Fruit fly (Drosophila melanogaster) whole organism, embryonic: ENCODE measurements around the gene CG43127.

Source experiments
- C15 ChIP-seq: fragments of 200-800 bp; sonication (Bioruptor generic); IDR thresholded peaks from 3 replicates; pipeline ENCODE4 v1.3.6; 2022; ENCODE audit warnings: missing biosample characterization, missing genetic modification characterization
- CG10321 ChIP-seq: fragments of 200-800 bp; sonication (Bioruptor generic); IDR thresholded peaks from 2 replicates; pipeline ENCODE4 v1.3.6; 2022; ENCODE audit warnings: missing biosample characterization, missing genetic modification characterization
- CG11093 ChIP-seq: fragments of 200-800 bp; sonication (Bioruptor generic); IDR thresholded peaks from 3 replicates; pipeline ENCODE4 v1.3.6; 2022; ENCODE audit warnings: missing biosample characterization, missing genetic modification characterization
- CG11560 ChIP-seq: fragments of 200-800 bp; sonication (Bioruptor generic); IDR thresholded peaks from 3 replicates; pipeline ENCODE4 v1.3.6; 2022; ENCODE audit warnings: missing biosample characterization, missing genetic modification characterization
- CG12071 ChIP-seq: fragments of 200-800 bp; sonication (Bioruptor generic); optimal IDR thresholded peaks from 3 replicates; lab custom pipeline; 2018; ENCODE audit warnings: missing biosample characterization, mild to moderate bottlenecking, missing genetic modification characterization
- CG12104 ChIP-seq: fragments of 200-800 bp; sonication (Bioruptor generic); optimal IDR thresholded peaks from 3 replicates; lab custom pipeline; 2016; ENCODE audit warnings: missing biosample characterization, missing genetic modification characterization
- CG12236 ChIP-seq: fragments of 200-800 bp; sonication (Bioruptor generic); optimal IDR thresholded peaks from 2 replicates; lab custom pipeline; 2016; ENCODE audit warnings: missing biosample characterization, missing genetic modification characterization
- CG13123 ChIP-seq: fragments of 200-800 bp; sonication (Bioruptor generic); optimal IDR thresholded peaks from 2 replicates; lab custom pipeline; 2016; ENCODE audit warnings: missing biosample characterization, missing genetic modification characterization
- CG15269 ChIP-seq: fragments of 200-800 bp; sonication (Bioruptor generic); optimal IDR thresholded peaks from 2 replicates; lab custom pipeline; 2018; ENCODE audit warnings: missing biosample characterization, mild to moderate bottlenecking, missing genetic modification characterization, moderate library complexity
- CG17385 ChIP-seq: fragments of 200-800 bp; sonication (Bioruptor generic); optimal IDR thresholded peaks from 3 replicates; lab custom pipeline; 2018; ENCODE audit warnings: missing biosample characterization, mild to moderate bottlenecking, missing genetic modification characterization
- CG2199 ChIP-seq: fragments of 200-800 bp; sonication (Bioruptor generic); IDR thresholded peaks from 3 replicates; pipeline ENCODE4 v1.3.6; 2022; ENCODE audit warnings: missing biosample characterization, missing genetic modification characterization
- CG4424 ChIP-seq: fragments of 200-800 bp; sonication (Bioruptor generic); optimal IDR thresholded peaks from 3 replicates; lab custom pipeline; 2016; ENCODE audit warnings: missing biosample characterization, missing genetic modification characterization
- CG5245 ChIP-seq: fragments of 200-800 bp; sonication (Bioruptor generic); optimal IDR thresholded peaks from 3 replicates; lab custom pipeline; 2016; ENCODE audit warnings: missing biosample characterization, missing genetic modification characterization
- CG7786 ChIP-seq: fragments of 200-800 bp; sonication (Bioruptor generic); optimal IDR thresholded peaks from 2 replicates; lab custom pipeline; 2016; ENCODE audit warnings: missing biosample characterization, missing genetic modification characterization
- CG8359 ChIP-seq: fragments of 200-800 bp; sonication (Bioruptor generic); optimal IDR thresholded peaks from 2 replicates; lab custom pipeline; 2017; ENCODE audit warnings: missing biosample characterization, mild to moderate bottlenecking, missing genetic modification characterization, borderline replicate concordance
- Dip2 ChIP-seq: fragments of 200-800 bp; sonication (Bioruptor generic); IDR thresholded peaks from 2 replicates; pipeline ENCODE4 v1.3.6; 2022; ENCODE audit warnings: missing biosample characterization, missing genetic modification characterization
- Drgx ChIP-seq: fragments of 200-800 bp; sonication (Bioruptor generic); IDR thresholded peaks from 2 replicates; pipeline ENCODE4 v1.3.6; 2022; ENCODE audit warnings: missing biosample characterization, missing genetic modification characterization
- Ets97D ChIP-seq: fragments of 200-800 bp; sonication (Bioruptor generic); optimal IDR thresholded peaks from 3 replicates; lab custom pipeline; 2016; ENCODE audit warnings: missing biosample characterization, missing genetic modification characterization
- Fer3 ChIP-seq: fragments of 200-800 bp; sonication (Bioruptor generic); optimal IDR thresholded peaks from 2 replicates; lab custom pipeline; 2018; ENCODE audit warnings: missing biosample characterization, mild to moderate bottlenecking, missing genetic modification characterization, moderate library complexity
- GATAe ChIP-seq: fragments of 200-800 bp; sonication (Bioruptor generic); conservative IDR thresholded peaks from 2 replicates; pipeline ENCODE4 v1.3.6; 2022; ENCODE audit warnings: missing biosample characterization, missing genetic modification characterization
- HLH3B ChIP-seq: fragments of 200-800 bp; sonication (Bioruptor generic); IDR thresholded peaks from 2 replicates; pipeline ENCODE4 v1.3.6; 2022; ENCODE audit warnings: missing biosample characterization, missing genetic modification characterization
- Lhr ChIP-seq: fragments of 200-800 bp; sonication (Bioruptor generic); optimal IDR thresholded peaks from 3 replicates; lab custom pipeline; 2017; ENCODE audit warnings: mild to moderate bottlenecking, missing biosample characterization, missing genetic modification reagents, missing genetic modification characterization
- Lim3 ChIP-seq: fragments of 200-800 bp; sonication (Bioruptor generic); IDR thresholded peaks from 2 replicates; pipeline ENCODE4 v1.3.6; 2022; ENCODE audit warnings: missing biosample characterization, missing genetic modification characterization
- Lpt ChIP-seq: fragments of >200 bp; optimal IDR thresholded peaks from 2 replicates; lab custom pipeline; 2018; ENCODE audit warnings: missing biosample characterization, missing genetic modification characterization
- MBD-R2 ChIP-seq: fragments of 200-800 bp; sonication (Bioruptor generic); IDR thresholded peaks from 2 replicates; pipeline ENCODE4 v1.3.6; 2022; ENCODE audit warnings: missing biosample characterization, missing genetic modification characterization
- Max ChIP-seq: fragments of 200-800 bp; sonication (Bioruptor generic); optimal IDR thresholded peaks from 2 replicates; lab custom pipeline; 2016; ENCODE audit warnings: missing biosample characterization, mild to moderate bottlenecking, missing genetic modification characterization
- Meics ChIP-seq: fragments of 200-800 bp; sonication (Bioruptor generic); optimal IDR thresholded peaks from 2 replicates; lab custom pipeline; 2017; ENCODE audit warnings: missing biosample characterization, mild to moderate bottlenecking, missing genetic modification characterization
- Poxn ChIP-seq: fragments of 200-800 bp; sonication (Bioruptor generic); IDR thresholded peaks from 2 replicates; pipeline ENCODE4 v1.3.6; 2022; ENCODE audit warnings: missing biosample characterization, missing genetic modification characterization
- Side ChIP-seq: fragments of 200-800 bp; sonication (Bioruptor generic); optimal IDR thresholded peaks from 2 replicates; lab custom pipeline; 2016; ENCODE audit warnings: missing biosample characterization, missing genetic modification characterization
- Six4 ChIP-seq: fragments of 200-800 bp; sonication (Bioruptor generic); optimal IDR thresholded peaks from 2 replicates; lab custom pipeline; 2016; ENCODE audit warnings: missing biosample characterization, missing genetic modification characterization
- bcd ChIP-seq: fragments of 200-800 bp; sonication (Bioruptor generic); optimal IDR thresholded peaks from 2 replicates; lab custom pipeline; 2017; ENCODE audit warnings: missing biosample characterization, mild to moderate bottlenecking, missing genetic modification characterization
- btn ChIP-seq: fragments of 200-800 bp; sonication (Bioruptor generic); optimal IDR thresholded peaks from 2 replicates; lab custom pipeline; 2016; ENCODE audit warnings: missing biosample characterization, missing genetic modification characterization
- chm ChIP-seq: fragments of 200-800 bp; sonication (Bioruptor generic); IDR thresholded peaks from 2 replicates; pipeline ENCODE4 v1.3.6; 2022; ENCODE audit warnings: missing biosample characterization, missing genetic modification characterization
- crc ChIP-seq: fragments of 200-800 bp; sonication (Bioruptor generic); optimal IDR thresholded peaks from 2 replicates; lab custom pipeline; 2016; ENCODE audit warnings: missing biosample characterization, missing genetic modification characterization
- danr ChIP-seq: fragments of 200-800 bp; sonication (Bioruptor generic); IDR thresholded peaks from 2 replicates; pipeline ENCODE4 v1.3.6; 2022; ENCODE audit warnings: missing biosample characterization, missing genetic modification characterization
- dati ChIP-seq: fragments of 200-800 bp; sonication (Bioruptor generic); IDR thresholded peaks from 2 replicates; pipeline ENCODE4 v1.3.6; 2022; ENCODE audit warnings: missing biosample characterization, missing genetic modification characterization
- ewg ChIP-seq: fragments of 200-800 bp; sonication (Bioruptor generic); optimal IDR thresholded peaks from 3 replicates; lab custom pipeline; 2017; ENCODE audit warnings: mild to moderate bottlenecking, missing biosample characterization, missing genetic modification reagents, missing genetic modification characterization
- gce ChIP-seq: fragments of 200-800 bp; sonication (Bioruptor generic); IDR thresholded peaks from 3 replicates; pipeline ENCODE4 v1.3.6; 2022; ENCODE audit warnings: missing biosample characterization, missing genetic modification characterization
- ind ChIP-seq: fragments of 200-800 bp; sonication (Bioruptor generic); optimal IDR thresholded peaks from 3 replicates; lab custom pipeline; 2016; ENCODE audit warnings: missing biosample characterization, missing genetic modification characterization
- lab ChIP-seq: fragments of 200-800 bp; sonication (Bioruptor generic); optimal IDR thresholded peaks from 3 replicates; lab custom pipeline; 2017; ENCODE audit warnings: missing biosample characterization, missing genetic modification characterization, mild to moderate bottlenecking, moderate library complexity, missing genetic modification reagents
- onecut ChIP-seq: fragments of 200-800 bp; sonication (Bioruptor generic); IDR thresholded peaks from 2 replicates; pipeline ENCODE4 v1.3.6; 2022; ENCODE audit warnings: missing biosample characterization, missing genetic modification characterization
- org-1 ChIP-seq: fragments of 200-800 bp; sonication (Bioruptor generic); optimal IDR thresholded peaks from 2 replicates; lab custom pipeline; 2017; ENCODE audit warnings: missing biosample characterization, missing genetic modification characterization
- p53 ChIP-seq: fragments of 200-800 bp; sonication (Bioruptor generic); optimal IDR thresholded peaks from 2 replicates; lab custom pipeline; 2016; ENCODE audit warnings: missing biosample characterization, missing genetic modification characterization
- run ChIP-seq: fragments of 200-800 bp; sonication (Bioruptor generic); optimal IDR thresholded peaks from 3 replicates; lab custom pipeline; 2018; ENCODE audit warnings: missing biosample characterization, mild to moderate bottlenecking, missing genetic modification characterization
- salm ChIP-seq: fragments of 200-800 bp; sonication (Bioruptor generic); optimal IDR thresholded peaks from 2 replicates; lab custom pipeline; 2018; ENCODE audit warnings: missing biosample characterization, mild to moderate bottlenecking, missing genetic modification characterization
- sens ChIP-seq: fragments of 200-800 bp; sonication (Bioruptor generic); peaks from one replicate; lab custom pipeline; 2016; ENCODE audit warnings: missing biosample characterization, missing genetic modification characterization
- sisA ChIP-seq: fragments of 200-800 bp; sonication (Bioruptor generic); IDR thresholded peaks from 2 replicates; pipeline ENCODE4 v1.3.6; 2022; ENCODE audit warnings: missing biosample characterization, missing genetic modification characterization
- trem ChIP-seq: fragments of 200-800 bp; optimal IDR thresholded peaks from 3 replicates; lab custom pipeline; 2019; ENCODE audit warnings: missing biosample characterization, mild to moderate bottlenecking, missing genetic modification characterization, moderate library complexity
- tup ChIP-seq: fragments of 200-800 bp; sonication (Bioruptor generic); optimal IDR thresholded peaks from 2 replicates; lab custom pipeline; 2016; ENCODE audit warnings: missing biosample characterization, mild to moderate bottlenecking, missing genetic modification characterization, moderate library complexity
- vnd ChIP-seq: fragments of 200-800 bp; sonication (Bioruptor generic); IDR thresholded peaks from 3 replicates; pipeline ENCODE4 v1.3.6; 2022; ENCODE audit warnings: missing biosample characterization, missing genetic modification characterization; ENCODE audit not compliant: partially characterized antibody
- zf30C ChIP-seq: fragments of 200-800 bp; sonication (Bioruptor generic); optimal IDR thresholded peaks from 3 replicates; lab custom pipeline; 2018; ENCODE audit warnings: missing biosample characterization, mild to moderate bottlenecking, missing genetic modification characterization

The CG43127 gene

dm6 chr3L:10660744-10661589 lies 35.6 kb upstream of the CG43127 start, which contains the start of the genes CG32066 and CG8003 (continued):
- TF ChIP-seq CG13123 (GFP tag; lab: Kevin White, UChicago) (no peak), CG7786 (GFP tag; lab: Kevin White, UChicago) (no peak), C15 (0 out of 3 replicates have a peak, but pooled peaks have one; percentile 8), Fer3 (tag; lab: Kevin White, UChicago) (peak; percentile 20), Lim3 (GFP tag; lab: Robert Waterston, UW) (no peak), Max (GFP tag; lab: Kevin White, UChicago) (peak; percentile 10), run (tag; lab: Kevin White, UChicago) (no peak), CG11560 (tag; lab: Robert Waterston, UW) (no peak), chm (GFP tag; lab: Robert Waterston, UW) (peak; percentile 87), vnd (GFP tag; lab: Robert Waterston, UW) (peak; percentile 91), sens (GFP tag; lab: Kevin White, UChicago) (peak; percentile 78), ind (GFP tag; lab: Kevin White, UChicago) (peak; percentile 12), CG12071 (GFP tag; lab: Kevin White, UChicago) (peak; percentile 47), CG17385 (GFP tag; lab: Kevin White, UChicago) (peak; percentile 24), ewg (no peak), MBD-R2 (peak; percentile 61), Side (no peak), CG15269 (tag; lab: Kevin White, UChicago) (peak; percentile 64), onecut (GFP tag; lab: Robert Waterston, UW) (0 out of 2 replicates have a peak, but pooled peaks have one; percentile 9), Dip2 (no peak), Lhr (no peak), CG12236 (no peak), bcd (GFP tag; lab: Kevin White, UChicago) (no peak), gce (GFP tag; lab: Robert Waterston, UW) (no peak), tup (GFP tag; lab: Kevin White, UChicago) (no peak), GATAe (GFP tag; lab: Robert Waterston, UW) (no peak), p53 (GFP tag; lab: Kevin White, UChicago) (no peak), zf30C (peak; percentile 12), CG2199 (peak; percentile 76), Lpt (GFP tag; lab: Kevin White, UChicago) (no peak), CG8359 (GFP tag; lab: Kevin White, UChicago) (no peak), CG12104 (GFP tag; lab: Kevin White, UChicago) (no peak), sisA (GFP tag; lab: Robert Waterston, UW) (no peak), CG5245 (GFP tag; lab: Kevin White, UChicago) (no peak), org-1 (no peak), crc (GFP tag; lab: Kevin White, UChicago) (no peak), CG11093 (GFP tag; lab: Robert Waterston, UW) (no peak), Meics (GFP tag; lab: Kevin White, UChicago) (peak; percentile 29), lab (peak; percentile 63), dati (GFP tag; lab: Robert Waterston, UW) (no peak), Ets97D (GFP tag; lab: Kevin White, UChicago) (peak; percentile 5), Poxn (GFP tag; lab: Robert Waterston, UW) (no peak), salm (tag; lab: Kevin White, UChicago) (peak; percentile 28), CG4424 (GFP tag; lab: Kevin White, UChicago) (no peak), HLH3B (GFP tag; lab: Robert Waterston, UW) (0 out of 2 replicates have a peak, but pooled peaks have one; percentile 15), btn (no peak), Six4 (GFP tag; lab: Kevin White, UChicago) (no peak), trem (tag; lab: Kevin White, UChicago) (peak; percentile 50), danr (GFP tag; lab: Robert Waterston, UW) (no peak), CG10321 (GFP tag; lab: Robert Waterston, UW) (no peak; the same call in 1 of the 2 replicates), Drgx (no peak)
